Fruit fly (Drosophila melanogaster): ENCODE measurements around the gene amd.

Gene amd

dm6 chr2L:19156737-19157287, 46.9 kb downstream of the amd start (continued):
- TF ChIP-seq CG15269 (tag; optimal IDR thresholded peaks at IDR 0.05) (no peak), Sox100B (GFP tag; optimal IDR thresholded peaks at IDR 0.05) (no peak), CG10274 (GFP tag; optimal IDR thresholded peaks at IDR 0.05) (no peak), sd (tag; optimal IDR thresholded peaks at IDR 0.05) (peak; percentile 52), kni (GFP tag; optimal IDR thresholded peaks at IDR 0.05) (peak; percentile 90), CG9437 (GFP tag; optimal IDR thresholded peaks at IDR 0.05) (peak; percentile 9), HLHmδ (GFP tag; optimal IDR thresholded peaks at IDR 0.05) (peak; percentile 11), CG13894 (tag; optimal IDR thresholded peaks at IDR 0.05) (peak; percentile 68), CG3281 (GFP tag; optimal IDR thresholded peaks at IDR 0.05) (no peak), ftz-f1 (GFP tag; optimal IDR thresholded peaks at IDR 0.05) (peak; percentile 24), Antp (GFP tag; optimal IDR thresholded peaks at IDR 0.05) (no peak), D19A (tag; optimal IDR thresholded peaks at IDR 0.05) (peak; percentile 38), Meics (GFP tag; optimal IDR thresholded peaks at IDR 0.05) (no peak), z (GFP tag; IDR thresholded peaks at IDR 0.05) (0 out of 3 replicates have a peak, but pooled peaks have one; percentile 44), pan (optimal IDR thresholded peaks at IDR 0.05) (no peak), pan (GFP tag; optimal IDR thresholded peaks at IDR 0.05 in 1 of 2, IDR thresholded peaks at IDR 0.05 in 1 of 2) (no peak), MBD-R2 (GFP tag; IDR thresholded peaks at IDR 0.05) (0 out of 2 replicates have a peak, but pooled peaks have one; percentile 8), CG9727 (GFP tag; optimal IDR thresholded peaks at IDR 0.05) (no peak), ci (GFP tag; IDR thresholded peaks at IDR 0.05) (0 out of 3 replicates have a peak, but pooled peaks have one; percentile 9), crol (GFP tag; IDR thresholded peaks at IDR 0.05) (peak; percentile 66), CG13123 (GFP tag; optimal IDR thresholded peaks at IDR 0.05) (no peak), bbx (GFP tag; IDR thresholded peaks at IDR 0.05; ENCODE audit: partially characterized antibody) (no peak), mld (GFP tag; IDR thresholded peaks at IDR 0.05; ENCODE audit: partially characterized antibody) (0 out of 3 replicates have a peak, but pooled peaks have one; percentile 39), CG17802 (tag; optimal IDR thresholded peaks at IDR 0.05) (no peak), CG8281 (tag; optimal IDR thresholded peaks at IDR 0.05) (peak; percentile 4), CG4360 (GFP tag; IDR thresholded peaks at IDR 0.05) (0 out of 2 replicates have a peak, but pooled peaks have one; percentile 29), tll (GFP tag; optimal IDR thresholded peaks at IDR 0.05) (peak in 1 of 2 experiments; percentile 74), Adf1 (GFP tag; IDR thresholded peaks at IDR 0.05) (peak; percentile 78), dmrt11E (tag; optimal IDR thresholded peaks at IDR 0.05) (no peak), sim (GFP tag; IDR thresholded peaks at IDR 0.05) (no peak), Med (GFP tag) (peak; percentile 76), CG15514 (GFP tag; optimal IDR thresholded peaks at IDR 0.05) (no peak)

- TF ChIP-seq Hmx (GFP tag; optimal IDR thresholded peaks at IDR 0.05) (no peak), CG14860 (GFP tag; IDR thresholded peaks at IDR 0.05; ENCODE audit: partially characterized antibody) (no peak), CG1602 (GFP tag; optimal IDR thresholded peaks at IDR 0.05) (no peak), E2f2 (GFP tag; IDR thresholded peaks at IDR 0.05) (no peak), CG10431 (GFP tag; optimal IDR thresholded peaks at IDR 0.05) (peak; percentile 20), CG34224 (GFP tag; IDR thresholded peaks at IDR 0.05; ENCODE audit: partially characterized antibody) (peak; percentile 61; the same call in 1 of the 3 replicates), Xbp1 (GFP tag; optimal IDR thresholded peaks at IDR 0.05) (no peak), dan (GFP tag; IDR thresholded peaks at IDR 0.05) (no peak), pros (GFP tag; optimal IDR thresholded peaks at IDR 0.05) (peak; percentile 95), CG12071 (GFP tag; optimal IDR thresholded peaks at IDR 0.05) (peak; percentile 53), fd102C (GFP tag; optimal IDR thresholded peaks at IDR 0.05) (peak; percentile 19), CG8924 (tag; optimal IDR thresholded peaks at IDR 0.05) (peak; percentile 78), CkIIα-i1 (GFP tag; IDR thresholded peaks at IDR 0.05) (no peak), CG16815 (GFP tag; optimal IDR thresholded peaks at IDR 0.05) (no peak), chm (GFP tag; IDR thresholded peaks at IDR 0.05) (peak; percentile 77), CG10462 (GFP tag; optimal IDR thresholded peaks at IDR 0.05) (no peak), kay (GFP tag; optimal IDR thresholded peaks at IDR 0.05) (no peak), z (GFP tag; IDR thresholded peaks at IDR 0.05) (peak; percentile 98), CG4282 (GFP tag; optimal IDR thresholded peaks at IDR 0.05) (no peak)
Measured at dm6 chr2L:19158005-19158666, 48.2 kb downstream of the amd start.
